Fruit fly (Drosophila melanogaster): ENCODE measurements around the gene CG42811.

Gene CG42811

DNA sequence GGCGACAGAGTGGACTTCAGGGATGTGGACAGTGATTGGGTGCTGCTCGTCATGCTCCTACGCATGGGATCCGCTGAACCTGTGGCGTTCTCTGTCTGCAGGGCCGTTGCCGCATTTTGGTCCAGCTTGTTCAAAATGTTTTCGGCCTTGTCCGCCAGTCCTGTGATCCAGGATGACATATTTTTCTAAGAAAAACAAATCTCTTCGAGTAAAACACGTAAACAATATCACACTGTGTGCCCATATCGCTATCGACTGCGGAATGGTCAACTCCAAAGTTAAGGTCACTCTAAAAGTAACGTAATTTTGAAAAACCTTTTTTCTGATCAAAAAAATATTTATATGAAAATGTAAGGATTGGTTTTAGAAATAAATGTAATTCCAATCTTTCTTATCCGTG is 9.3 kb downstream of the CG42811 start, which contains the start of gene Golgin84:
Gene Golgin84, minus strand, starts transcription at position 241 of the 400 bp plus-strand sequence.
- no peak for TF ChIP-seq CG8632 (GFP tag; optimal IDR thresholded peaks at IDR 0.05)
- no peak for TF ChIP-seq dac (GFP tag; optimal IDR thresholded peaks at IDR 0.05)
- TF ChIP-seq CG3032 (tag; optimal IDR thresholded peaks at IDR 0.05): no peak
- TF ChIP-seq lz (GFP tag; optimal IDR thresholded peaks at IDR 0.05): no peak
- TF ChIP-seq Sox15 (GFP tag; optimal IDR thresholded peaks at IDR 0.05): no peak
- no peak for TF ChIP-seq dsx (GFP tag; optimal IDR thresholded peaks at IDR 0.05; ENCODE audit: poor library complexity, severe bottlenecking)
- no peak for TF ChIP-seq topi (GFP tag; optimal IDR thresholded peaks at IDR 0.05)
- TF ChIP-seq ss (GFP tag; optimal IDR thresholded peaks at IDR 0.05): no peak
- TF ChIP-seq CG11294 (GFP tag; IDR thresholded peaks at IDR 0.05): no peak
- TF ChIP-seq acj6 (GFP tag; optimal IDR thresholded peaks at IDR 0.05): no peak
- TF ChIP-seq CG10631 (GFP tag; optimal IDR thresholded peaks at IDR 0.05): no peak
- TF ChIP-seq CG31627 (GFP tag; optimal IDR thresholded peaks at IDR 0.05): no peak
- no peak for TF ChIP-seq vri (GFP tag; optimal IDR thresholded peaks at IDR 0.05)
- no peak for TF ChIP-seq CG1621 (tag; optimal IDR thresholded peaks at IDR 0.05)
- no peak for TF ChIP-seq achi (GFP tag; optimal IDR thresholded peaks at IDR 0.05)
- no peak for TF ChIP-seq Eip75B (GFP tag; optimal IDR thresholded peaks at IDR 0.05)

DNA sequence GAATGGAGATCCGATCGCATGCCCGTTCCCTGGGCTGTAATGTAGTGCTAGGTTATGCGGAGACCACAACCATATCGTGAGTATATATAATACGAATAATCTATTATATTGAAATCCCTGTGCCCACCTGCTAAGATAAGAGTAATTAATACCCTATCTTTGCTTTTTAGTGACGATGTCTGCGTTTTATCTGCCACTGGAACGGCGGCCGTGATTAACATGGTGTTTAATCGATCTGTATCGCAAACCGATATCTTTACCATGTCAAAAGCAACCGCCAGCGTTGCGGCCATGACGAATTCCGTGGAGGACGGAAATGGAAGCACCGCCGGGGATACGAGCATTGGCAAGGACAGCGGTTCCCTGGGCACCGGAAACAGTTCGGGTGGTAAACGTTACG is 13.6 kb downstream of the CG42811 start:
- TF ChIP-seq CG8319 (GFP tag; optimal IDR thresholded peaks at IDR 0.05) (no peak), CG9139 (GFP tag; optimal IDR thresholded peaks at IDR 0.05) (no peak), CG3919 (GFP tag; optimal IDR thresholded peaks at IDR 0.05) (no peak), svp (GFP tag) (no peak)

DNA sequence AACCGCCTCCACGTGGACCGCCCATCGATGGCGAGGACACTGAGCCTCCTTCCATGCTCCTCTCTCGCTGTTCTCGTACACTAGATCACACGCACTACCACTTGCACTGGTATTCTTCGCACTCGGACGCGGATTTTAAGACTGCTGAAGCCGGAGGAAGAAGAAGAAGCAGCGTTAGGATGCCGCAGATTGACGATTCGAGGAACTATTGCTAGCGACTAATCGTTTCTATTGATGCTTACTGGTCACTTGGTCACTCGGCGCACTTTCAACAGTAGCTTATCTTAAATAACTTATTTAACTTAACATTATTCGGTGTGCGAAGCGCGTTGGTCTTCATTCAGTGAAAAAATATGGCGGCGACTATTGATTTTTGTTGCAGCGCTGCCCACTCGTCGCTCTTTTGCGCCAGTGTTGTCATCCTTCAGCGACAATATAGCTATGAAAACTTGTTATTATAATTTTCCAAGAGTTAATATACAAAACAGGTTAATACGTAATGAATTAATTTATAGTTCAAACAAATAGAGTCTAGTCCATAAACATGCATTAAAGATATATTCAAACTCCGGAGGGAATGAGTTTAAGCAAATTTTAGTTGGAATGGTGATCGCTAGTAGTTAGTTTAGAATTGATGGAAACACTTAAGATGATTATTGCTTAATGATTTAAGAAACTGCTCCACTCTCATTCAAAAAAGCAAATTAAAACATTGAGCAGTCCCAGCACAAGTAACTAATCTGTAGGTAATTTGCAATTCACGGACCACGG is 18.4 kb downstream of the CG42811 start, which contains the start of the genes CG5746 and CG6454:
Gene CG5746, minus strand, starts transcription at position 372 of the 771 bp plus-strand sequence.
Gene CG6454, plus strand, starts transcription at position 763 of the 771 bp plus-strand sequence.
- peak; percentile 47 for TF ChIP-seq Sox15 (GFP tag; optimal IDR thresholded peaks at IDR 0.05)
- no peak for TF ChIP-seq fd59A (GFP tag; optimal IDR thresholded peaks at IDR 0.05)
- TF ChIP-seq OdsH (GFP tag; optimal IDR thresholded peaks at IDR 0.05): no peak
- TF ChIP-seq CG6854 (GFP tag; optimal IDR thresholded peaks at IDR 0.05): no peak
- TF ChIP-seq CG4318 (GFP tag; optimal IDR thresholded peaks at IDR 0.05): no peak
- TF ChIP-seq cyc (GFP tag; optimal IDR thresholded peaks at IDR 0.05): peak; percentile 61
- TF ChIP-seq Lpt (GFP tag; optimal IDR thresholded peaks at IDR 0.05): no peak
- TF ChIP-seq ss (GFP tag; optimal IDR thresholded peaks at IDR 0.05): no peak
- no peak for TF ChIP-seq CG3032 (tag; optimal IDR thresholded peaks at IDR 0.05)
- peak; percentile 18; the same call in 1 of the 2 replicates for TF ChIP-seq CG11294 (GFP tag; IDR thresholded peaks at IDR 0.05)
- TF ChIP-seq CG6276 (GFP tag; optimal IDR thresholded peaks at IDR 0.05): no peak
- no peak for TF ChIP-seq spab (GFP tag; optimal IDR thresholded peaks at IDR 0.05)
- peak; percentile 79 for TF ChIP-seq CG31627 (GFP tag; optimal IDR thresholded peaks at IDR 0.05)
- TF ChIP-seq CG11902 (GFP tag; optimal IDR thresholded peaks at IDR 0.05): peak; percentile 44
- no peak for TF ChIP-seq Eip75B (GFP tag; optimal IDR thresholded peaks at IDR 0.05)
- TF ChIP-seq Gug (GFP tag; IDR thresholded peaks at IDR 0.05): 0 out of 2 replicates have a peak, but pooled peaks have one; percentile 9
- TF ChIP-seq vri (GFP tag; optimal IDR thresholded peaks at IDR 0.05): no peak
- TF ChIP-seq Hr39 (GFP tag; optimal IDR thresholded peaks at IDR 0.05): no peak
- TF ChIP-seq CG6163 (GFP tag; IDR thresholded peaks at IDR 0.05): no peak
- TF ChIP-seq Hr38 (GFP tag; optimal IDR thresholded peaks at IDR 0.05): no peak
- TF ChIP-seq CG6792 (GFP tag; optimal IDR thresholded peaks at IDR 0.05): no peak
- peak; percentile 76 for TF ChIP-seq esn (GFP tag; optimal IDR thresholded peaks at IDR 0.05)
- TF ChIP-seq lz (GFP tag; optimal IDR thresholded peaks at IDR 0.05): peak; percentile 75

DNA sequence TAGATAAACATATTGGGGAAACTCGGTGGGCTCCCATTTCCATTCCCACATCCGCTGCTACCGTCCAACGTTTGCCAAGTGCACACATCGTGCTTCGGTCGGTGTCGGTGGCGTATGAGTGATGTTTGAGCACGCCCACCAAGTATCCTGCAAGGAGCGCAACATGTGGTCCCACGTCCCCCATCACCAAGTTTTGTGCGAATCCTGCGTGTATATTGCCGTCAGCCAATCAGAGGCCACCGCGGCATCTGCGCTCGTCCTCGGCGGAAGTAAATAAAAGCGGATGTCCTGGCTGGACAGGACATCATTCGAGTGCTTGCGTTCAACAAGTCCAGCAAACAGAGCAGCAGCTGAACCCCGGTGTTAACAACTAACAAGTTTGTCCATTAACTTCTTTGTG is 25.8 kb downstream of the CG42811 start, which contains the start of gene Ms:
Gene Ms, plus strand, starts transcription at position 301 of the 400 bp plus-strand sequence.
- TF ChIP-seq CG8119 (GFP tag; IDR thresholded peaks at IDR 0.05): no peak
- TF ChIP-seq CG8319 (GFP tag; optimal IDR thresholded peaks at IDR 0.05): no peak
- no peak for TF ChIP-seq CG4318 (GFP tag; optimal IDR thresholded peaks at IDR 0.05)
- TF ChIP-seq fd85E (GFP tag; optimal IDR thresholded peaks at IDR 0.05): no peak
- TF ChIP-seq Sox15 (GFP tag; optimal IDR thresholded peaks at IDR 0.05): no peak
